Worm (Caenorhabditis elegans) whole organism, L4 larva: ENCODE results near the gene M7.12.

Experiments
- F37D6.2 ChIP-seq: sonication (generic microtip); optimal IDR thresholded peaks from 2 replicates; lab custom pipeline; 2016; ENCODE audit warnings: mild to moderate bottlenecking, missing genetic modification characterization, missing compliant biosample characterization
- F44E2.7 ChIP-seq: fragments of 200-800 bp; sonication (Bioruptor generic); IDR thresholded peaks from 2 replicates; pipeline ENCODE4 v2.1.2; 2022; ENCODE audit warnings: missing genetic modification characterization, missing compliant biosample characterization
- F49E8.2 ChIP-seq: sonication (generic microtip); optimal IDR thresholded peaks from 2 replicates; lab custom pipeline; 2016; ENCODE audit warnings: missing compliant biosample characterization, mild to moderate bottlenecking, missing genetic modification characterization, borderline replicate concordance
- R02D3.7 ChIP-seq: fragments of 150-350 bp; sonication (generic microtip); optimal IDR thresholded peaks from 3 replicates; lab custom pipeline; 2014; ENCODE audit warnings: missing biosample characterization, missing genetic modification characterization
- T26A8.4 ChIP-seq: fragments of 200-800 bp; sonication (Bioruptor generic); IDR thresholded peaks from 2 replicates; pipeline ENCODE4 v1.3.6; 2022; ENCODE audit warnings: missing genetic modification characterization, missing compliant biosample characterization
- Y5F2A.4 ChIP-seq: fragments of 200-800 bp; sonication (Bioruptor generic); optimal IDR thresholded peaks from 2 replicates; lab custom pipeline; 2018; ENCODE audit warnings: mild to moderate bottlenecking, missing genetic modification characterization, missing compliant biosample characterization
- aly-2 ChIP-seq: sonication (generic microtip); optimal IDR thresholded peaks from 2 replicates; lab custom pipeline; 2018; ENCODE audit warnings: missing biosample characterization, missing genetic modification characterization
- arid-1 ChIP-seq: fragments of 200-800 bp; sonication (Bioruptor generic); conservative IDR thresholded peaks from 2 replicates; pipeline ENCODE4 v1.3.6; 2022; ENCODE audit warnings: missing genetic modification reagents, missing genetic modification characterization, missing compliant biosample characterization
- ceh-20 ChIP-seq: fragments of 200-800 bp; sonication (Bioruptor generic); IDR thresholded peaks from 2 replicates; pipeline ENCODE4 v1.3.6; 2022; ENCODE audit warnings: missing genetic modification reagents, missing genetic modification characterization, missing compliant biosample characterization
- ceh-28 ChIP-seq: fragments of 150-350 bp; optimal IDR thresholded peaks from 2 replicates; lab custom pipeline; 2014; ENCODE audit warnings: missing biosample characterization, missing genetic modification reagents, missing genetic modification characterization
- ceh-44 ChIP-seq: fragments of 200-800 bp; sonication (Bioruptor generic); IDR thresholded peaks from 2 replicates; pipeline ENCODE4 v1.3.6; 2022; ENCODE audit warnings: missing genetic modification reagents, missing genetic modification characterization, missing compliant biosample characterization
- ceh-82 ChIP-seq: sonication (generic microtip); optimal IDR thresholded peaks from 2 replicates; lab custom pipeline; 2017; ENCODE audit warnings: missing biosample characterization, missing genetic modification characterization
- ces-1 ChIP-seq: fragments of 150-350 bp; sonication (generic microtip); optimal IDR thresholded peaks from 4 replicates; lab custom pipeline; 2014; ENCODE audit warnings: missing biosample characterization, missing genetic modification reagents, missing genetic modification characterization
- cey-2 ChIP-seq: sonication (generic microtip); optimal IDR thresholded peaks from 3 replicates; lab custom pipeline; 2017; ENCODE audit warnings: missing genetic modification characterization, mild to moderate bottlenecking, missing compliant biosample characterization, antibody characterized with exemption, borderline replicate concordance; ENCODE audit not compliant: insufficient read depth
- daf-12 ChIP-seq: fragments of 150-350 bp; optimal IDR thresholded peaks from 2 replicates; lab custom pipeline; 2014; ENCODE audit warnings: missing biosample characterization, missing genetic modification reagents, missing genetic modification characterization
- daf-8 ChIP-seq: fragments of 200-800 bp; sonication (Bioruptor generic); IDR thresholded peaks from 2 replicates; pipeline ENCODE4 v1.3.6; 2022; ENCODE audit warnings: missing genetic modification characterization, missing compliant biosample characterization
- dmd-8 ChIP-seq: fragments of 200-800 bp; sonication (Bioruptor generic); IDR thresholded peaks from 2 replicates; pipeline ENCODE4 v1.3.6; 2022; ENCODE audit warnings: missing genetic modification characterization, missing compliant biosample characterization
- egl-27 ChIP-seq: sonication (generic microtip); optimal IDR thresholded peaks from 3 replicates; lab custom pipeline; 2017; ENCODE audit warnings: missing biosample characterization, missing genetic modification reagents, missing genetic modification characterization
- fkh-10 ChIP-seq: fragments of 150-350 bp; optimal IDR thresholded peaks from 2 replicates; lab custom pipeline; 2014; ENCODE audit warnings: missing biosample characterization, missing genetic modification reagents, missing genetic modification characterization
- fos-1 ChIP-seq: fragments of 150-350 bp; optimal IDR thresholded peaks from 2 replicates; lab custom pipeline; 2014; ENCODE audit warnings: missing biosample characterization, missing genetic modification characterization
- gei-8 ChIP-seq: fragments of 200-800 bp; sonication (Bioruptor generic); optimal IDR thresholded peaks from 2 replicates; lab custom pipeline; 2018; ENCODE audit warnings: mild to moderate bottlenecking, missing genetic modification characterization, missing compliant biosample characterization
- hmg-1.1 ChIP-seq: fragments of 200-800 bp; sonication (Bioruptor generic); IDR thresholded peaks from 2 replicates; pipeline ENCODE4 v1.3.6; 2022; ENCODE audit warnings: missing genetic modification reagents, missing genetic modification characterization, missing compliant biosample characterization
- lim-7 ChIP-seq: fragments of 200-800 bp; sonication (Bioruptor generic); IDR thresholded peaks from 2 replicates; pipeline ENCODE4 v1.3.6; 2022; ENCODE audit warnings: missing genetic modification characterization, missing compliant biosample characterization
- lin-1 ChIP-seq: fragments of 200-800 bp; sonication (Bioruptor generic); IDR thresholded peaks from 2 replicates; pipeline ENCODE4 v1.3.6; 2022; ENCODE audit warnings: missing genetic modification reagents, missing genetic modification characterization, missing compliant biosample characterization
- lin-13 ChIP-seq: fragments of 150-350 bp; optimal IDR thresholded peaks from 2 replicates; lab custom pipeline; 2014; ENCODE audit warnings: missing biosample characterization, missing genetic modification reagents, missing genetic modification characterization
- lir-3 ChIP-seq: sonication (generic microtip); optimal IDR thresholded peaks from 2 replicates; lab custom pipeline; 2016; ENCODE audit warnings: mild to moderate bottlenecking, missing genetic modification characterization, missing compliant biosample characterization
- lsy-2 ChIP-seq, 2 experiments: fragments of 150-350 bp in 1 of 2; sonication (generic microtip) in 1 of 2; optimal IDR thresholded peaks; 2 replicates each; lab custom pipeline; 2014 to 2017; ENCODE audit warnings: missing biosample characterization in 2 of 2, missing genetic modification characterization in 2 of 2
- madf-5 ChIP-seq, 2 experiments: fragments of 200-800 bp; sonication (Bioruptor generic); IDR thresholded peaks; 2 replicates each; pipeline ENCODE4 v1.3.6; 2022; ENCODE audit warnings: missing compliant biosample characterization in 2 of 2, missing genetic modification characterization in 2 of 2
- madf-9 ChIP-seq: fragments of 200-800 bp; sonication (Bioruptor generic); conservative IDR thresholded peaks from 2 replicates; pipeline ENCODE4 v1.3.6; 2022; ENCODE audit warnings: missing genetic modification reagents, missing genetic modification characterization, missing compliant biosample characterization
- mdl-1 ChIP-seq, 2 experiments: fragments of 150-350 bp in 1 of 2; sonication (generic microtip) in 1 of 2; optimal IDR thresholded peaks; 2 replicates each; lab custom pipeline; 2014 to 2017; ENCODE audit warnings: missing biosample characterization in 2 of 2, missing genetic modification characterization in 2 of 2
- mep-1 ChIP-seq: fragments of 150-350 bp; sonication (generic microtip); optimal IDR thresholded peaks from 3 replicates; lab custom pipeline; 2014; ENCODE audit warnings: missing biosample characterization, missing genetic modification characterization
- mes-2 ChIP-seq: sonication (generic microtip); optimal IDR thresholded peaks from 2 replicates; lab custom pipeline; 2016; ENCODE audit warnings: missing genotype, mild to moderate bottlenecking, missing genetic modification characterization, missing compliant biosample characterization; ENCODE audit not compliant: poor library complexity, severe bottlenecking
- mxl-2 ChIP-seq: fragments of 200-800 bp; sonication (Bioruptor generic); conservative IDR thresholded peaks from 2 replicates; pipeline ENCODE4 v1.3.6; 2022; ENCODE audit warnings: missing genetic modification reagents, missing genetic modification characterization, missing compliant biosample characterization
- mxl-3 ChIP-seq: fragments of 200-800 bp; sonication (Bioruptor generic); optimal IDR thresholded peaks from 2 replicates; lab custom pipeline; 2018; ENCODE audit warnings: mild to moderate bottlenecking, missing genetic modification characterization, missing compliant biosample characterization
- nhr-41 ChIP-seq: fragments of 200-800 bp; sonication (Bioruptor generic); IDR thresholded peaks from 2 replicates; pipeline ENCODE4 v1.3.6; 2022; ENCODE audit warnings: missing genetic modification reagents, missing genetic modification characterization, missing compliant biosample characterization
- nhr-48 ChIP-seq: sonication (generic microtip); optimal IDR thresholded peaks from 2 replicates; lab custom pipeline; 2016; ENCODE audit warnings: mild to moderate bottlenecking, missing genetic modification characterization, missing compliant biosample characterization
- nhr-6 ChIP-seq: fragments of 150-350 bp; optimal IDR thresholded peaks from 2 replicates; lab custom pipeline; 2014; ENCODE audit warnings: missing biosample characterization, missing genetic modification characterization
- nhr-76 ChIP-seq: fragments of 150-350 bp; optimal IDR thresholded peaks from 2 replicates; lab custom pipeline; 2014; ENCODE audit warnings: missing biosample characterization, missing genetic modification characterization
- nhr-77 ChIP-seq: fragments of 150-350 bp; optimal IDR thresholded peaks from 2 replicates; lab custom pipeline; 2014; ENCODE audit warnings: missing biosample characterization, missing genetic modification characterization
- rbr-2 ChIP-seq: sonication (generic microtip); optimal IDR thresholded peaks from 2 replicates; lab custom pipeline; 2016; ENCODE audit warnings: missing genotype, missing genetic modification characterization, missing compliant biosample characterization
- set-16 ChIP-seq: fragments of 200-800 bp; sonication (Bioruptor generic); IDR thresholded peaks from 2 replicates; pipeline ENCODE4 v1.3.6; 2022; ENCODE audit warnings: missing genetic modification reagents, missing genetic modification characterization, missing compliant biosample characterization
- snpc-1.2 ChIP-seq: fragments of 200-800 bp; sonication (Bioruptor generic); IDR thresholded peaks from 2 replicates; pipeline ENCODE4 v1.3.6; 2022; ENCODE audit warnings: missing genetic modification reagents, missing genetic modification characterization, missing compliant biosample characterization
- snpc-4 ChIP-seq: fragments of 150-350 bp; optimal IDR thresholded peaks from 2 replicates; lab custom pipeline; 2014; ENCODE audit warnings: missing biosample characterization, missing genetic modification characterization
- spr-1 ChIP-seq: sonication (generic microtip); optimal IDR thresholded peaks from 2 replicates; lab custom pipeline; 2016; ENCODE audit warnings: mild to moderate bottlenecking, missing genetic modification characterization, missing compliant biosample characterization
- tag-97 ChIP-seq: fragments of 200-800 bp; sonication (Bioruptor generic); IDR thresholded peaks from 2 replicates; pipeline ENCODE4 v1.3.6; 2022; ENCODE audit warnings: missing genetic modification characterization, missing compliant biosample characterization
- tra-1 ChIP-seq: fragments of 200-800 bp; sonication (Bioruptor generic); IDR thresholded peaks from 2 replicates; pipeline ENCODE4 v1.3.6; 2022; ENCODE audit warnings: missing genetic modification reagents, missing genetic modification characterization, missing compliant biosample characterization
- unc-130 ChIP-seq: sonication (generic microtip); optimal IDR thresholded peaks from 2 replicates; lab custom pipeline; 2016; ENCODE audit warnings: missing genetic modification reagents, missing genetic modification characterization, missing compliant biosample characterization
- zag-1 ChIP-seq: fragments of 150-350 bp; optimal IDR thresholded peaks from 2 replicates; lab custom pipeline; 2014; ENCODE audit warnings: missing biosample characterization, missing genetic modification characterization
- zfp-2 ChIP-seq: sonication (generic microtip); optimal IDR thresholded peaks from 2 replicates; lab custom pipeline; 2016; ENCODE audit warnings: mild to moderate bottlenecking, missing genetic modification characterization, missing compliant biosample characterization
- ztf-7 ChIP-seq: fragments of 150-350 bp; optimal IDR thresholded peaks from 2 replicates; lab custom pipeline; 2014; ENCODE audit warnings: missing biosample characterization, missing genetic modification characterization

M7.12 gene

DNA sequence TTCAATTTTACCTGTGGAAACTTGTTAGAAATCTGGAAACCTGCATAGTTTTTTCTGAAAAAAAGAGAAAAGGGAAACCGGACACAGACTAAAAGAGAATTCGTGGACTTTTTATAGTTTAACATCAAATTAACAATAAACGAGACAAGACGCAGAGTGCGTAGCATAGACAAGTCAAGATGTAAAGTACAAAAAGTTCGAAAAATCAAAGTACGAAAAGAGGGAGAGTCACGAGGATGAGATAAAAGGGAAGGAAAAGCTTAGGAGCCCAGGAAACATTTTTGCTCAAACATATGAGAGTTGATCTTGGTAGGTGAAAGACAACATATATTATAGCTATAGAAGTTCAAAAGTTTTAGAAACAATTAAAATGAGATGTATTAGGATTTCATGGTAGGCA, at the start of gene M7.12:
Gene M7.12 (minus strand): TSS at position 188 of the 400 bp plus-strand sequence.
- TF ChIP-seq nhr-76 (tag; lab: Kevin White, UChicago) (peak; percentile 76), fkh-10 (no peak)

DNA sequence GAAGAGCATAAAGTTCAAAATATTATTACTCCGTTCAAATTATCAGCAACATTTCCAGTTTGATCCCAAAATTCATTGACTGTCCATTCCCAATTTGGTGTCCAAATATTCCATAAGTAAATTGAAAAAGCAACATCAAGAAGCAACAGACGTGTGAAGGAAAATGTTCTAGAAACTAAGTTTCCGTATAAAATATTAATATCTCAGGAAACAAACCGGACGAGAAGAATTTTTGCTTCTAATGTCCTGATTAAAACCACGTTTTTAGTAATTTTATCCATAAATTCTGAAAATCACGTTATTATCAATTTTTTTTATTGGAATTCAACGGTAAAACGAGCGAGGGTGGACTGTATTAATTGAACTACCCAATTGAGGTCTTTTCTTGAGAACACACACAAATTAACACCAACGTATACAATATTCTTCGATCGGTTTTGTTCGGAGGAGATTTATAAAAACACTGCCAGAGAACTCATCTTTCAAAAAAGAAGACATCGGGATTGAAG, 49.2 kb upstream of the M7.12 start, which contains the start of gene pigq-1:
Gene pigq-1 (minus strand): TSS at position 286 of the 509 bp plus-strand sequence.
- TF ChIP-seq mxl-3 (GFP tag; lab: Kevin White, UChicago) (no peak), egl-27 (tag; lab: Kevin White, UChicago) (no peak), ceh-28 (tag; lab: Kevin White, UChicago) (no peak), lsy-2 (tag; optimal IDR thresholded peaks at IDR 0.05; lab: Kevin White, UChicago) (peak in 1 of 2 experiments; percentile 71), ceh-44 (no peak), nhr-6 (no peak), nhr-77 (tag; lab: Kevin White, UChicago) (no peak), F37D6.2 (no peak), ces-1 (no peak), nhr-41 (GFP tag; lab: Robert Waterston, UW) (no peak), mxl-2 (GFP tag; lab: Robert Waterston, UW) (no peak), arid-1 (GFP tag; lab: Robert Waterston, UW) (no peak), lin-1 (no peak), zag-1 (tag; lab: Kevin White, UChicago) (peak; percentile 55), lim-7 (GFP tag; lab: Robert Waterston, UW) (no peak), nhr-48 (tag; lab: Kevin White, UChicago) (peak; percentile 40), mep-1 (peak; percentile 63), madf-9 (GFP tag; lab: Robert Waterston, UW) (no peak), fos-1 (tag; lab: Kevin White, UChicago) (no peak), snpc-1.2 (peak; percentile 65; the same call in 1 of the 2 replicates), cey-2 (no peak), F44E2.7 (GFP tag; lab: Robert Waterston, UW) (no peak), Y5F2A.4 (GFP tag; lab: Kevin White, UChicago) (no peak), daf-12 (no peak), daf-8 (no peak), T26A8.4 (no peak; the same call in 1 of the 2 replicates), mes-2 (peak; percentile 16), tra-1 (GFP tag; lab: Robert Waterston, UW) (no peak; the same call in 1 of the 2 replicates), lin-13 (GFP tag; lab: Kevin White, UChicago) (no peak), gei-8 (peak; percentile 31), F49E8.2 (tag; lab: Kevin White, UChicago) (peak; percentile 40), ceh-20 (GFP tag; lab: Robert Waterston, UW) (no peak), rbr-2 (tag; lab: Kevin White, UChicago) (no peak), tag-97 (GFP tag; lab: Robert Waterston, UW) (no peak), set-16 (GFP tag; lab: Robert Waterston, UW) (no peak), spr-1 (tag; lab: Kevin White, UChicago) (peak; percentile 43), snpc-4 (tag; lab: Kevin White, UChicago) (no peak), hmg-1.1 (GFP tag; lab: Robert Waterston, UW) (no peak), dmd-8 (GFP tag; lab: Robert Waterston, UW) (no peak), lir-3 (tag; lab: Kevin White, UChicago) (no peak), madf-5 (GFP tag; IDR thresholded peaks at IDR 0.05; lab: Robert Waterston, UW) (0 out of 4 replicates have a peak, but pooled peaks of 1 of the 2 experiments have one; percentile 24), R02D3.7 (no peak), aly-2 (tag; lab: Kevin White, UChicago) (no peak), unc-130 (GFP tag; lab: Kevin White, UChicago) (no peak), zfp-2 (tag; lab: Kevin White, UChicago) (peak; percentile 25), ztf-7 (tag; lab: Kevin White, UChicago) (no peak), ceh-82 (tag; lab: Kevin White, UChicago) (no peak), mdl-1 (tag; optimal IDR thresholded peaks at IDR 0.05; lab: Kevin White, UChicago) (no peak)
